Worm (Caenorhabditis elegans) whole organism, midembryonic: Measurements from ENCODE around the gene wht-2.

Experiments used
- T22C8.4 ChIP-seq: fragments of 200-800 bp; sonication (Bioruptor generic); IDR thresholded peaks from 2 replicates; pipeline ENCODE4 v1.3.6; 2022; ENCODE audit warnings: missing genetic modification characterization, missing compliant biosample characterization
- cog-1 ChIP-seq: sonication (generic microtip); optimal IDR thresholded peaks from 2 replicates; lab custom pipeline; 2016; ENCODE audit warnings: missing genetic modification characterization, missing compliant biosample characterization
- flt-1 ChIP-seq: fragments of 200-800 bp; sonication (Bioruptor generic); IDR thresholded peaks from 2 replicates; pipeline ENCODE4 v1.3.6; 2022; ENCODE audit warnings: missing genetic modification characterization, missing compliant biosample characterization
- klf-2 ChIP-seq: fragments of 200-800 bp; sonication (Bioruptor generic); conservative IDR thresholded peaks from 2 replicates; pipeline ENCODE4 v1.3.6; 2022; ENCODE audit warnings: missing genetic modification reagents, missing genetic modification characterization, missing compliant biosample characterization
- med-1 ChIP-seq: sonication (generic microtip); optimal IDR thresholded peaks from 2 replicates; lab custom pipeline; 2017; ENCODE audit warnings: missing genetic modification characterization, mild to moderate bottlenecking, missing compliant biosample characterization, antibody characterized with exemption, missing genetic modification reagents; ENCODE audit not compliant: insufficient read depth
- ref-1 ChIP-seq: fragments of 200-800 bp; sonication (Bioruptor generic); conservative IDR thresholded peaks from 2 replicates; pipeline ENCODE4 v1.3.6; 2022; ENCODE audit warnings: missing genetic modification reagents, missing genetic modification characterization, missing compliant biosample characterization
- tab-1 ChIP-seq: fragments of 200-800 bp; sonication (Bioruptor generic); IDR thresholded peaks from 2 replicates; pipeline ENCODE4 v1.3.6; 2022; ENCODE audit warnings: missing genetic modification characterization, missing compliant biosample characterization
- ztf-23 ChIP-seq: fragments of 200-800 bp; sonication (Bioruptor generic); IDR thresholded peaks from 2 replicates; pipeline ENCODE4 v1.3.6; 2022; ENCODE audit warnings: missing genetic modification reagents, missing genetic modification characterization, missing compliant biosample characterization
- ztf-29 ChIP-seq: fragments of 200-800 bp; sonication (Bioruptor generic); IDR thresholded peaks from 2 replicates; pipeline ENCODE4 v1.3.6; 2022; ENCODE audit warnings: missing genetic modification reagents, missing genetic modification characterization, missing compliant biosample characterization

The wht-2 gene

ce11 chrIV:11469698-11470591, at the start of gene wht-2, which contains the start of gene C10C6.13:
Gene wht-2 (plus strand): TSS chrIV:11470436.
Gene C10C6.13 (minus strand): TSS chrIV:11469748.
- TF ChIP-seq ref-1 (GFP tag; lab: Robert Waterston, UW) (no peak), med-1 (no peak), ztf-23 (GFP tag; lab: Robert Waterston, UW) (no peak), tab-1 (GFP tag; lab: Robert Waterston, UW) (no peak), cog-1 (tag; lab: Kevin White, UChicago) (no peak), flt-1 (GFP tag; lab: Robert Waterston, UW) (no peak), klf-2 (GFP tag; lab: Robert Waterston, UW) (no peak), ztf-29 (GFP tag; lab: Robert Waterston, UW) (no peak), T22C8.4 (GFP tag; lab: Robert Waterston, UW) (no peak)

- TF ChIP-seq T22C8.4 (GFP tag; lab: Robert Waterston, UW) (no peak), klf-2 (GFP tag; lab: Robert Waterston, UW) (no peak), ref-1 (GFP tag; lab: Robert Waterston, UW) (no peak), ztf-23 (GFP tag; lab: Robert Waterston, UW) (no peak), cog-1 (tag; lab: Kevin White, UChicago) (no peak), ztf-29 (GFP tag; lab: Robert Waterston, UW) (no peak), tab-1 (GFP tag; lab: Robert Waterston, UW) (no peak), med-1 (no peak), flt-1 (GFP tag; lab: Robert Waterston, UW) (no peak)
Observed at ce11 chrIV:11421696-11422095, 48.5 kb upstream of the wht-2 start, which contains the start of gene F22B3.7. Gene F22B3.7 (minus strand): TSS chrIV:11421796.

ce11 chrIV:11424830-11425229, 45.4 kb upstream of the wht-2 start, which contains the start of gene F22B3.8:
Gene F22B3.8 (minus strand): TSS chrIV:11424930.
- TF ChIP-seq med-1, result no peak
- TF ChIP-seq klf-2 (GFP tag; lab: Robert Waterston, UW), result no peak
- TF ChIP-seq ztf-29 (GFP tag; lab: Robert Waterston, UW), result no peak
- no peak for TF ChIP-seq T22C8.4 (GFP tag; lab: Robert Waterston, UW)

ce11 chrIV:11425442-11425841, 44.8 kb upstream of the wht-2 start, which contains the start of gene kin-4:
Gene kin-4 (plus strand): TSS chrIV:11425742.
- TF ChIP-seq tab-1 (GFP tag; lab: Robert Waterston, UW), result no peak
- no peak for TF ChIP-seq ref-1 (GFP tag; lab: Robert Waterston, UW)
- no peak for TF ChIP-seq T22C8.4 (GFP tag; lab: Robert Waterston, UW)
- no peak for TF ChIP-seq ztf-23 (GFP tag; lab: Robert Waterston, UW)
- TF ChIP-seq cog-1 (tag; lab: Kevin White, UChicago), result no peak
- no peak for TF ChIP-seq ztf-29 (GFP tag; lab: Robert Waterston, UW)
- TF ChIP-seq med-1, result no peak
- no peak for TF ChIP-seq klf-2 (GFP tag; lab: Robert Waterston, UW)
- no peak for TF ChIP-seq flt-1 (GFP tag; lab: Robert Waterston, UW)

ce11 chrIV:11431448-11431847, 38.8 kb upstream of the wht-2 start:
- TF ChIP-seq flt-1 (GFP tag; lab: Robert Waterston, UW) (no peak), ref-1 (GFP tag; lab: Robert Waterston, UW) (no peak), ztf-29 (GFP tag; lab: Robert Waterston, UW) (no peak)

ce11 chrIV:11433709-11434108, 36.5 kb upstream of the wht-2 start:
- TF ChIP-seq klf-2 (GFP tag; lab: Robert Waterston, UW) (no peak), ztf-29 (GFP tag; lab: Robert Waterston, UW) (no peak), ztf-23 (GFP tag; lab: Robert Waterston, UW) (no peak), flt-1 (GFP tag; lab: Robert Waterston, UW) (no peak), tab-1 (GFP tag; lab: Robert Waterston, UW) (no peak), med-1 (no peak), ref-1 (GFP tag; lab: Robert Waterston, UW) (no peak), cog-1 (tag; lab: Kevin White, UChicago) (no peak), T22C8.4 (GFP tag; lab: Robert Waterston, UW) (no peak)

- no peak for TF ChIP-seq tab-1 (GFP tag; lab: Robert Waterston, UW)
- no peak for TF ChIP-seq flt-1 (GFP tag; lab: Robert Waterston, UW)
- TF ChIP-seq klf-2 (GFP tag; lab: Robert Waterston, UW), result no peak
- TF ChIP-seq med-1, result no peak
- no peak for TF ChIP-seq ztf-23 (GFP tag; lab: Robert Waterston, UW)
- no peak for TF ChIP-seq cog-1 (tag; lab: Kevin White, UChicago)
- no peak for TF ChIP-seq ztf-29 (GFP tag; lab: Robert Waterston, UW)
- no peak for TF ChIP-seq ref-1 (GFP tag; lab: Robert Waterston, UW)
Observed at ce11 chrIV:11434575-11434974, 35.7 kb upstream of the wht-2 start.

- no peak for TF ChIP-seq T22C8.4 (GFP tag; lab: Robert Waterston, UW)
- no peak for TF ChIP-seq cog-1 (tag; lab: Kevin White, UChicago)
- TF ChIP-seq ref-1 (GFP tag; lab: Robert Waterston, UW), result no peak
- no peak for TF ChIP-seq tab-1 (GFP tag; lab: Robert Waterston, UW)
Observed at ce11 chrIV:11435761-11436160, 34.5 kb upstream of the wht-2 start.

- no peak for TF ChIP-seq T22C8.4 (GFP tag; lab: Robert Waterston, UW)
- no peak for TF ChIP-seq ztf-23 (GFP tag; lab: Robert Waterston, UW)
- TF ChIP-seq cog-1 (tag; lab: Kevin White, UChicago), result no peak
- TF ChIP-seq flt-1 (GFP tag; lab: Robert Waterston, UW), result no peak
- TF ChIP-seq klf-2 (GFP tag; lab: Robert Waterston, UW), result no peak
- TF ChIP-seq ref-1 (GFP tag; lab: Robert Waterston, UW), result no peak
- no peak for TF ChIP-seq tab-1 (GFP tag; lab: Robert Waterston, UW)
- no peak for TF ChIP-seq med-1
- no peak for TF ChIP-seq ztf-29 (GFP tag; lab: Robert Waterston, UW)
Observed at ce11 chrIV:11438255-11438654, 32.0 kb upstream of the wht-2 start.
